Worm (Caenorhabditis elegans) whole organism, L4/young adult: ENCODE data around the gene mrps-23.

Source experiments
- W03F9.2 ChIP-seq: fragments of 150-350 bp; optimal IDR thresholded peaks from 2 replicates; lab custom pipeline; 2014; ENCODE audit warnings: missing biosample characterization, missing genetic modification characterization
- him-1 ChIP-seq: sonication (generic microtip); optimal IDR thresholded peaks from 2 replicates; lab custom pipeline; 2016; ENCODE audit warnings: missing genotype, missing genetic modification reagents, missing genetic modification characterization, missing compliant biosample characterization

- TF ChIP-seq him-1 (tag; lab: Kevin White, UChicago) (no peak), W03F9.2 (tag; lab: Kevin White, UChicago) (no peak)
These were observed 18.8 kb upstream of the mrps-23 start, which contains the start of gene mut-7 for ce11 chrIII:9542280-9542679.
